Fruit fly (Drosophila melanogaster) whole organism, embryonic: ENCODE measurements around the gene CG43895.

ENCODE experiments used
- Adf1 ChIP-seq: fragments of 200-800 bp; sonication (Bioruptor generic); IDR thresholded peaks from 2 replicates; pipeline ENCODE4 v1.3.6; 2022; ENCODE audit warnings: missing biosample characterization, missing genetic modification characterization
- Antp ChIP-seq: fragments of 200-800 bp; sonication (Bioruptor generic); optimal IDR thresholded peaks from 3 replicates; lab custom pipeline; 2016; ENCODE audit warnings: missing biosample characterization, missing genetic modification characterization
- Asciz ChIP-seq: fragments of 200-800 bp; sonication (Bioruptor generic); optimal IDR thresholded peaks from 2 replicates; lab custom pipeline; 2017; ENCODE audit warnings: missing biosample characterization, mild to moderate bottlenecking, missing genetic modification characterization, missing genetic modification reagents
- Bgb ChIP-seq: fragments of 200-800 bp; sonication (Bioruptor generic); IDR thresholded peaks from 2 replicates; pipeline ENCODE4 v1.3.6; 2022; ENCODE audit warnings: missing biosample characterization, missing genetic modification characterization; ENCODE audit not compliant: partially characterized antibody
- CG10979 ChIP-seq: fragments of 200-800 bp; sonication (Bioruptor generic); optimal IDR thresholded peaks from 2 replicates; lab custom pipeline; 2018; ENCODE audit warnings: missing biosample characterization, mild to moderate bottlenecking, missing genetic modification characterization, moderate library complexity
- CG11085 ChIP-seq: fragments of 200-800 bp; sonication (Bioruptor generic); IDR thresholded peaks from 2 replicates; pipeline ENCODE4 v1.3.6; 2022; ENCODE audit warnings: missing biosample characterization, missing genetic modification characterization
- CG11247 ChIP-seq: fragments of 200-800 bp; sonication (Bioruptor generic); IDR thresholded peaks from 2 replicates; pipeline ENCODE4 v1.3.6; 2022; ENCODE audit warnings: missing biosample characterization, missing genetic modification characterization
- CG12769 ChIP-seq: fragments of 200-800 bp; sonication (Bioruptor generic); optimal IDR thresholded peaks from 2 replicates; lab custom pipeline; 2019; ENCODE audit warnings: missing biosample characterization, mild to moderate bottlenecking, missing genetic modification characterization, moderate library complexity
- CG13296 ChIP-seq: fragments of 200-800 bp; sonication (Bioruptor generic); optimal IDR thresholded peaks from 3 replicates; lab custom pipeline; 2018; ENCODE audit warnings: missing biosample characterization, mild to moderate bottlenecking, missing genetic modification characterization
- CG17328 ChIP-seq: fragments of 200-800 bp; sonication (Bioruptor generic); IDR thresholded peaks from 2 replicates; pipeline ENCODE4 v1.3.6; 2022; ENCODE audit warnings: missing biosample characterization, missing genetic modification characterization
- CG17359 ChIP-seq: fragments of 200-800 bp; sonication (Bioruptor generic); optimal IDR thresholded peaks from 3 replicates; lab custom pipeline; 2018; ENCODE audit warnings: missing biosample characterization, mild to moderate bottlenecking, missing genetic modification characterization, moderate library complexity
- CG1792 ChIP-seq: fragments of 200-800 bp; sonication (Bioruptor generic); optimal IDR thresholded peaks from 2 replicates; lab custom pipeline; 2016; ENCODE audit warnings: missing biosample characterization, missing genetic modification characterization
- CG2202 ChIP-seq: fragments of 200-800 bp; sonication (Bioruptor generic); optimal IDR thresholded peaks from 2 replicates; lab custom pipeline; 2018; ENCODE audit warnings: missing biosample characterization, mild to moderate bottlenecking, missing genetic modification characterization
- CG32532 ChIP-seq: fragments of 200-800 bp; sonication (Bioruptor generic); IDR thresholded peaks from 2 replicates; pipeline ENCODE4 v1.3.6; 2022; ENCODE audit warnings: missing biosample characterization, missing genetic modification characterization
- CG34422 ChIP-seq: fragments of 200-800 bp; sonication (Bioruptor generic); IDR thresholded peaks from 3 replicates; pipeline ENCODE4 v1.3.6; 2022; ENCODE audit warnings: missing biosample characterization, missing genetic modification characterization
- CG6254 ChIP-seq: fragments of 200-800 bp; sonication (Bioruptor generic); optimal IDR thresholded peaks from 3 replicates; lab custom pipeline; 2017; ENCODE audit warnings: mild to moderate bottlenecking, missing biosample characterization, missing genetic modification reagents, missing genetic modification characterization
- CG6765 ChIP-seq: fragments of 200-800 bp; sonication (Bioruptor generic); optimal IDR thresholded peaks from 3 replicates; lab custom pipeline; 2017; ENCODE audit warnings: missing biosample characterization, mild to moderate bottlenecking, missing genetic modification characterization
- CG6813 ChIP-seq: fragments of 200-800 bp; sonication (Bioruptor generic); optimal IDR thresholded peaks from 2 replicates; lab custom pipeline; 2017; ENCODE audit warnings: missing biosample characterization, missing genetic modification characterization, mild to moderate bottlenecking, moderate library complexity, missing genetic modification reagents
- CG6854 ChIP-seq: fragments of 200-800 bp; sonication (Bioruptor generic); optimal IDR thresholded peaks from 3 replicates; lab custom pipeline; 2017; ENCODE audit warnings: missing biosample characterization, mild to moderate bottlenecking, missing genetic modification characterization
- CG7839 ChIP-seq: fragments of 200-800 bp; sonication (Bioruptor generic); optimal IDR thresholded peaks from 3 replicates; lab custom pipeline; 2018; ENCODE audit warnings: missing biosample characterization, mild to moderate bottlenecking, missing genetic modification characterization, moderate library complexity
- CG8290 ChIP-seq, 3 experiments: fragments of 200-800 bp; sonication (Bioruptor generic); optimal IDR thresholded peaks; 2 replicates each; lab custom pipeline; 2016 to 2019; ENCODE audit warnings: missing biosample characterization in 3 of 3, missing genetic modification characterization in 3 of 3, mild to moderate bottlenecking in 2 of 3, moderate library complexity in 1 of 3
- CG8388 ChIP-seq: fragments of 200-800 bp; sonication (Bioruptor generic); optimal IDR thresholded peaks from 2 replicates; lab custom pipeline; 2019; ENCODE audit warnings: missing biosample characterization, mild to moderate bottlenecking, missing genetic modification characterization, moderate library complexity
- CG9609 ChIP-seq: fragments of 200-800 bp; sonication (Bioruptor generic); optimal IDR thresholded peaks from 3 replicates; lab custom pipeline; 2016; ENCODE audit warnings: missing biosample characterization, missing genetic modification characterization
- Dad ChIP-seq: fragments of 200-800 bp; sonication (Bioruptor generic); optimal IDR thresholded peaks from 3 replicates; lab custom pipeline; 2016; ENCODE audit warnings: missing biosample characterization, missing genetic modification characterization
- Dll ChIP-seq: fragments of 200-800 bp; sonication (Bioruptor generic); IDR thresholded peaks from 4 replicates; pipeline ENCODE4 v1.3.6; 2022; ENCODE audit warnings: missing biosample characterization, missing genetic modification characterization; ENCODE audit not compliant: partially characterized antibody
- ERR ChIP-seq: fragments of 200-800 bp; sonication (Bioruptor generic); optimal IDR thresholded peaks from 2 replicates; lab custom pipeline; 2016; ENCODE audit warnings: missing biosample characterization, missing genetic modification characterization
- Eip74EF ChIP-seq, 2 experiments: fragments of 200-800 bp in 1 of 2; fragments of >200 bp in 1 of 2; sonication (Bioruptor generic) in 1 of 2; optimal IDR thresholded peaks; 2 replicates each; lab custom pipeline; 2017 to 2019; ENCODE audit warnings: missing biosample characterization in 2 of 2, missing genetic modification characterization in 2 of 2, mild to moderate bottlenecking in 1 of 2, moderate library complexity in 1 of 2
- Gsc ChIP-seq: fragments of 200-800 bp; sonication (Bioruptor generic); IDR thresholded peaks from 2 replicates; pipeline ENCODE4 v1.3.6; 2022; ENCODE audit warnings: missing biosample characterization, missing genetic modification characterization
- HLH54F ChIP-seq: fragments of 200-800 bp; sonication (Bioruptor generic); optimal IDR thresholded peaks from 3 replicates; lab custom pipeline; 2016; ENCODE audit warnings: missing biosample characterization, missing genetic modification characterization
- Hmr ChIP-seq: fragments of 200-800 bp; sonication (Bioruptor generic); optimal IDR thresholded peaks from 3 replicates; lab custom pipeline; 2017; ENCODE audit warnings: mild to moderate bottlenecking, missing biosample characterization, missing genetic modification reagents, missing genetic modification characterization
- Jarid2 ChIP-seq: fragments of 200-800 bp; sonication (Bioruptor generic); optimal IDR thresholded peaks from 3 replicates; lab custom pipeline; 2017; ENCODE audit warnings: mild to moderate bottlenecking, missing biosample characterization, missing genetic modification reagents, missing genetic modification characterization
- Mad ChIP-seq: fragments of 200-800 bp; sonication (Bioruptor generic); optimal IDR thresholded peaks from 2 replicates; lab custom pipeline; 2016; ENCODE audit warnings: missing biosample characterization, missing genetic modification characterization
- Mes4 ChIP-seq: fragments of 200-800 bp; sonication (Bioruptor generic); optimal IDR thresholded peaks from 2 replicates; lab custom pipeline; 2016; ENCODE audit warnings: missing biosample characterization, missing genetic modification characterization
- Nf-YB ChIP-seq: fragments of 200-800 bp; sonication (Bioruptor generic); optimal IDR thresholded peaks from 3 replicates; lab custom pipeline; 2019; ENCODE audit warnings: missing biosample characterization, mild to moderate bottlenecking, missing genetic modification characterization, moderate library complexity
- Pdp1 ChIP-seq, 2 experiments: fragments of 200-800 bp; sonication (Bioruptor generic); optimal IDR thresholded peaks; 3 replicates each; lab custom pipeline; 2016; ENCODE audit warnings: missing biosample characterization in 2 of 2, missing genetic modification characterization in 2 of 2, mild to moderate bottlenecking in 1 of 2, moderate library complexity in 1 of 2
- Sin3A ChIP-seq: fragments of >200 bp; optimal IDR thresholded peaks from 2 replicates; lab custom pipeline; 2018
- Sox102F ChIP-seq: fragments of 200-800 bp; sonication (Bioruptor generic); optimal IDR thresholded peaks from 2 replicates; lab custom pipeline; 2018; ENCODE audit warnings: missing biosample characterization, mild to moderate bottlenecking, missing genetic modification characterization, moderate library complexity
- Vsx1 ChIP-seq: fragments of 200-800 bp; sonication (Bioruptor generic); optimal IDR thresholded peaks from 2 replicates; lab custom pipeline; 2017; ENCODE audit warnings: missing biosample characterization, mild to moderate bottlenecking, missing genetic modification characterization, missing genetic modification reagents
- YL-1 ChIP-seq: fragments of 200-800 bp; sonication (Bioruptor generic); optimal IDR thresholded peaks from 3 replicates; lab custom pipeline; 2017; ENCODE audit warnings: missing biosample characterization, mild to moderate bottlenecking, missing genetic modification characterization
- bbx ChIP-seq: fragments of 200-800 bp; sonication (Bioruptor generic); IDR thresholded peaks from 2 replicates; pipeline ENCODE4 v1.3.6; 2022; ENCODE audit warnings: missing biosample characterization, missing genetic modification characterization; ENCODE audit not compliant: partially characterized antibody
- bsh ChIP-seq, 2 experiments: fragments of 200-800 bp; sonication (Bioruptor generic); optimal IDR thresholded peaks; 2 replicates each; lab custom pipeline; 2017 to 2018; ENCODE audit warnings: mild to moderate bottlenecking in 2 of 2, missing biosample characterization in 2 of 2, missing genetic modification characterization in 2 of 2, moderate library complexity in 1 of 2
- chinmo ChIP-seq: fragments of 200-800 bp; sonication (Bioruptor generic); IDR thresholded peaks from 4 replicates; pipeline ENCODE4 v1.3.6; 2022; ENCODE audit warnings: missing biosample characterization, missing genetic modification characterization; ENCODE audit not compliant: partially characterized antibody
- crol ChIP-seq: fragments of 200-800 bp; sonication (Bioruptor generic); IDR thresholded peaks from 2 replicates; pipeline ENCODE4 v1.3.6; 2022; ENCODE audit warnings: missing biosample characterization, missing genetic modification characterization
- ind ChIP-seq: fragments of 200-800 bp; sonication (Bioruptor generic); optimal IDR thresholded peaks from 3 replicates; lab custom pipeline; 2016; ENCODE audit warnings: missing biosample characterization, missing genetic modification characterization
- jumu ChIP-seq: fragments of 200-800 bp; sonication (Bioruptor generic); optimal IDR thresholded peaks from 3 replicates; lab custom pipeline; 2016; ENCODE audit warnings: missing biosample characterization, missing genetic modification characterization
- lmd ChIP-seq: fragments of 200-800 bp; sonication (Bioruptor generic); IDR thresholded peaks from 2 replicates; pipeline ENCODE4 v1.3.6; 2022; ENCODE audit warnings: missing biosample characterization, missing genetic modification characterization
- maf-S ChIP-seq: fragments of 200-800 bp; sonication (Bioruptor generic); optimal IDR thresholded peaks from 2 replicates; lab custom pipeline; 2016; ENCODE audit warnings: missing biosample characterization, missing genetic modification characterization
- nerfin-2 ChIP-seq: fragments of 200-800 bp; sonication (Bioruptor generic); IDR thresholded peaks from 2 replicates; pipeline ENCODE4 v1.3.6; 2022; ENCODE audit warnings: missing biosample characterization, missing genetic modification characterization; ENCODE audit not compliant: partially characterized antibody
- psq ChIP-seq: fragments of 200-800 bp; sonication (Bioruptor generic); optimal IDR thresholded peaks from 2 replicates; lab custom pipeline; 2017; ENCODE audit warnings: missing biosample characterization, missing genetic modification characterization

CG43895 gene

DNA sequence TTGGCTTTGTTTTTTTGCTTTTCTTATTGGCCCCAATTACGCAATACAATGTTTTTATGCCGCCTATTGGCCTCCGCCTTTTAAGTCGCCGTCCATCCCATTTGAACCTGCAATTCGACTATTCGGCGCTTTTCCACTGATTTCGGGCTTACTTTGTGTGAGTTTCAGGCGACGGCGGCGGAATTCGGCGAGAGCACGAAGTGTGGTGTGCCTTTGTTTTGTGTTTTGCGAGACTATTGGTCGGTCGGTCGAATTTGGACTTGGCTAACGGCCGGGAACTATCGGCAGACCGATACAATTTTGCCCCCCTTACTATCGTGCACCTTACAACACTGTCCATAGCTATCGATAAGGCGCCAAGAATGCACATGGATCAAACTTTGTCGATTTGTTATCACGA lies 27.6 kb upstream of the CG43895 start, which contains the start of gene P5CDh1 (continued):
- TF ChIP-seq Sin3A (lab: Kevin White, UChicago) (peak; percentile 43), CG34422 (peak; percentile 38; the same call in 1 of the 3 replicates), Antp (GFP tag; lab: Kevin White, UChicago) (peak; percentile 26), CG6813 (no peak), lmd (peak; percentile 39; the same call in 1 of the 2 replicates), CG8388 (GFP tag; lab: Kevin White, UChicago) (no peak), HLH54F (GFP tag; lab: Kevin White, UChicago) (peak; percentile 31), CG8290 (GFP tag; optimal IDR thresholded peaks at IDR 0.05; lab: Kevin White, UChicago) (no peak), CG8290 (tag; optimal IDR thresholded peaks at IDR 0.05; lab: Kevin White, UChicago) (peak in 1 of 2 experiments; percentile 83), Dad (peak; percentile 30), Bgb (peak; percentile 95), psq (no peak), Dll (GFP tag; lab: Robert Waterston, UW) (peak; percentile 87; the same call in 3 of the 4 replicates), ERR (GFP tag; lab: Kevin White, UChicago) (no peak), Vsx1 (GFP tag; lab: Kevin White, UChicago) (no peak), CG11247 (GFP tag; lab: Robert Waterston, UW) (peak; percentile 58; the same call in 1 of the 2 replicates), CG6765 (GFP tag; lab: Kevin White, UChicago) (peak; percentile 1), CG7839 (tag; lab: Kevin White, UChicago) (peak; percentile 5), CG32532 (GFP tag; lab: Robert Waterston, UW) (peak; percentile 65), Mes4 (no peak), Asciz (GFP tag; lab: Kevin White, UChicago) (no peak), Pdp1 (GFP tag; optimal IDR thresholded peaks at IDR 0.05; lab: Kevin White, UChicago) (peak in 1 of 2 experiments; percentile 97), maf-S (GFP tag; lab: Kevin White, UChicago) (peak; percentile 2), Gsc (no peak), Sox102F (no peak), crol (no peak), Hmr (GFP tag; lab: Kevin White, UChicago) (peak; percentile 1), CG6854 (GFP tag; lab: Kevin White, UChicago) (no peak), CG10979 (tag; lab: Kevin White, UChicago) (no peak), CG11085 (GFP tag; lab: Robert Waterston, UW) (0 out of 2 replicates have a peak, but pooled peaks have one; percentile 18), CG17328 (GFP tag; lab: Robert Waterston, UW) (peak; percentile 42; the same call in 1 of the 2 replicates), chinmo (GFP tag; lab: Robert Waterston, UW) (peak; percentile 93), ind (GFP tag; lab: Kevin White, UChicago) (peak; percentile 41), CG2202 (tag; lab: Kevin White, UChicago) (no peak), CG17359 (tag; lab: Kevin White, UChicago) (peak; percentile 2), bsh (GFP tag; optimal IDR thresholded peaks at IDR 0.05; lab: Kevin White, UChicago) (peak in 1 of 2 experiments; percentile 11), bbx (GFP tag; lab: Robert Waterston, UW) (peak; percentile 93), Nf-YB (GFP tag; lab: Kevin White, UChicago) (peak; percentile 34), CG9609 (GFP tag; lab: Kevin White, UChicago) (peak; percentile 45), jumu (GFP tag; lab: Kevin White, UChicago) (no peak), Eip74EF (GFP tag; optimal IDR thresholded peaks at IDR 0.05; lab: Kevin White, UChicago) (no peak), CG6254 (GFP tag; lab: Kevin White, UChicago) (no peak), CG12769 (tag; lab: Kevin White, UChicago) (peak; percentile 52), Adf1 (GFP tag; lab: Robert Waterston, UW) (no peak), Mad (GFP tag; lab: Kevin White, UChicago) (peak; percentile 8), CG13296 (GFP tag; lab: Kevin White, UChicago) (no peak), nerfin-2 (GFP tag; lab: Robert Waterston, UW) (peak; percentile 86), YL-1 (GFP tag; lab: Kevin White, UChicago) (no peak), Jarid2 (GFP tag; lab: Kevin White, UChicago) (peak; percentile 28), CG1792 (GFP tag; lab: Kevin White, UChicago) (peak; percentile 14)
